Worm (Caenorhabditis elegans) whole organism, late embryonic: ENCODE results near the gene acy-2.

Experiments used
- ceh-34 ChIP-seq: sonication (generic microtip); optimal IDR thresholded peaks from 2 replicates; lab custom pipeline; 2016; ENCODE audit warnings: mild to moderate bottlenecking, missing genetic modification characterization, missing compliant biosample characterization
- dve-1 ChIP-seq: sonication (generic microtip); optimal IDR thresholded peaks from 2 replicates; lab custom pipeline; 2017; ENCODE audit warnings: antibody characterized with exemption, mild to moderate bottlenecking, missing genetic modification characterization, missing compliant biosample characterization
- elt-2 ChIP-seq: sonication (generic microtip); optimal IDR thresholded peaks from 2 replicates; lab custom pipeline; 2016; ENCODE audit warnings: missing genetic modification reagents, missing genetic modification characterization, missing compliant biosample characterization
- lin-11 ChIP-seq: fragments of 200-800 bp; sonication (Bioruptor generic); optimal IDR thresholded peaks from 2 replicates; lab custom pipeline; 2018; ENCODE audit warnings: mild to moderate bottlenecking, missing genetic modification characterization, missing compliant biosample characterization
- rnt-1 ChIP-seq: sonication (generic microtip); optimal IDR thresholded peaks from 2 replicates; lab custom pipeline; 2016; ENCODE audit warnings: missing genetic modification characterization, missing compliant biosample characterization
- zip-5 ChIP-seq: sonication (generic microtip); optimal IDR thresholded peaks from 2 replicates; lab custom pipeline; 2016; ENCODE audit warnings: missing genetic modification characterization, missing compliant biosample characterization

DNA sequence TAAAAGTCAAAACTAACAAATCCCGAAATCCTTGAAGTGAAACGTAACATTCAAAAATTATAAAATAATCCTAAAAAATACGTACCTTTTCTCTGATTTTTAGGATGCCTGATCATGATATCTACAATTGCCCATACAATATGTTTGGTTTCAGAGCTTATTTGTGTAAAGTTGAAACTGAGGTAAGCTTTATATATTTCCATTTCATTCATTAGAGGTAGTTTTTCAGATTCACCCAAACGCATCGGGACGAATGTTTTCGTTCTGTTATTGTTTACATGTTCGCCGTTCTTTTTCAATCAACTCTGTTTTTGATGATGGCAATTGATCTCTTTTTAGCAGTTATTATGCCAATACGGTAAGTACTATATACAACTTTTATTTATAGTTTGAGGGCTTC is 47.8 kb upstream of the acy-2 start:
- TF ChIP-seq zip-5 (tag; lab: Kevin White, UChicago) (no peak), rnt-1 (tag; lab: Kevin White, UChicago) (no peak), elt-2 (tag; lab: Kevin White, UChicago) (no peak), lin-11 (tag; lab: Kevin White, UChicago) (no peak), dve-1 (tag; lab: Kevin White, UChicago) (no peak), ceh-34 (tag; lab: Kevin White, UChicago) (no peak)
